Fruit fly (Drosophila melanogaster): ENCODE measurements around the gene Cog8.

Cog8 gene

dm6 chr2L:11528129-11528589 is 29.4 kb upstream of the Cog8 start, which contains the start of gene CG31705 (continued):
- TF ChIP-seq wor (GFP tag; IDR thresholded peaks at IDR 0.05), result no peak
- TF ChIP-seq CG14667 (GFP tag; IDR thresholded peaks at IDR 0.05), result peak; percentile 22; the same call in 1 of the 2 replicates
- TF ChIP-seq unpg (GFP tag; optimal IDR thresholded peaks at IDR 0.05), result peak; percentile 52
- peak; percentile 65 for TF ChIP-seq Rfx (GFP tag; IDR thresholded peaks at IDR 0.05)
- TF ChIP-seq fd102C (GFP tag; optimal IDR thresholded peaks at IDR 0.05), result no peak
- peak; percentile 60 for TF ChIP-seq Sox100B (GFP tag; optimal IDR thresholded peaks at IDR 0.05)
- no peak for TF ChIP-seq CG17829 (tag; optimal IDR thresholded peaks at IDR 0.05)
- no peak for TF ChIP-seq CG2875 (GFP tag; optimal IDR thresholded peaks at IDR 0.05)
- no peak for TF ChIP-seq CG11093 (GFP tag; IDR thresholded peaks at IDR 0.05)
- no peak for TF ChIP-seq stc (GFP tag; IDR thresholded peaks at IDR 0.05)
- peak; percentile 55 for TF ChIP-seq BtbVII (GFP tag; optimal IDR thresholded peaks at IDR 0.05)
- no peak for TF ChIP-seq sim (GFP tag; IDR thresholded peaks at IDR 0.05)
- peak; percentile 48; the same call in 1 of the 2 replicates for TF ChIP-seq Ada2b (GFP tag; IDR thresholded peaks at IDR 0.05)
- TF ChIP-seq Lpt (GFP tag; optimal IDR thresholded peaks at IDR 0.05), result no peak
- no peak for TF ChIP-seq NfI (GFP tag; optimal IDR thresholded peaks at IDR 0.05)
- TF ChIP-seq insv (GFP tag; optimal IDR thresholded peaks at IDR 0.05), result no peak
- TF ChIP-seq nerfin-2 (GFP tag; IDR thresholded peaks at IDR 0.05; ENCODE audit: partially characterized antibody), result no peak
- no peak for TF ChIP-seq Six4 (GFP tag; optimal IDR thresholded peaks at IDR 0.05)
- no peak for TF ChIP-seq otp (GFP tag; IDR thresholded peaks at IDR 0.05)
- TF ChIP-seq Camta (GFP tag; optimal IDR thresholded peaks at IDR 0.05), result no peak
- peak; percentile 70 for TF ChIP-seq CG10147 (GFP tag; optimal IDR thresholded peaks at IDR 0.05)
- TF ChIP-seq Sry-β (GFP tag; optimal IDR thresholded peaks at IDR 0.05), result no peak
- no peak for TF ChIP-seq ERR (GFP tag; optimal IDR thresholded peaks at IDR 0.05)
- no peak for TF ChIP-seq CG6765 (GFP tag; optimal IDR thresholded peaks at IDR 0.05)
- TF ChIP-seq CkIIα-i1 (GFP tag; IDR thresholded peaks at IDR 0.05), result no peak
- no peak for TF ChIP-seq E2f2 (GFP tag; IDR thresholded peaks at IDR 0.05)
- TF ChIP-seq CG12236 (GFP tag; optimal IDR thresholded peaks at IDR 0.05), result no peak
- TF ChIP-seq CG3995 (GFP tag; optimal IDR thresholded peaks at IDR 0.05), result no peak
- TF ChIP-seq CG6689 (GFP tag; IDR thresholded peaks at IDR 0.05), result no peak
- no peak for TF ChIP-seq CG9215 (GFP tag; IDR thresholded peaks at IDR 0.05)
- no peak for TF ChIP-seq dmrt11E (tag; optimal IDR thresholded peaks at IDR 0.05)
- TF ChIP-seq CG14014 (GFP tag; IDR thresholded peaks at IDR 0.05), result peak; percentile 37; the same call in 1 of the 2 replicates
- no peak for TF ChIP-seq vnd (GFP tag; IDR thresholded peaks at IDR 0.05; ENCODE audit: partially characterized antibody)
- TF ChIP-seq CG7928 (GFP tag; optimal IDR thresholded peaks at IDR 0.05), result no peak
- no peak for TF ChIP-seq CG6254 (GFP tag; optimal IDR thresholded peaks at IDR 0.05)
- no peak for TF ChIP-seq sd (tag; optimal IDR thresholded peaks at IDR 0.05)
- peak; percentile 12 for TF ChIP-seq CG12155 (GFP tag; optimal IDR thresholded peaks at IDR 0.05)
- no peak for TF ChIP-seq CG7786 (GFP tag; optimal IDR thresholded peaks at IDR 0.05)
- no peak for TF ChIP-seq Doc2 (GFP tag; IDR thresholded peaks at IDR 0.05)
- TF ChIP-seq CG15073 (GFP tag; optimal IDR thresholded peaks at IDR 0.05), result no peak
- TF ChIP-seq Hey (tag; optimal IDR thresholded peaks at IDR 0.05), result no peak
- peak; percentile 90 for TF ChIP-seq Med (GFP tag)
- no peak for TF ChIP-seq slp2 (GFP tag; optimal IDR thresholded peaks at IDR 0.05)
- no peak for TF ChIP-seq trh (GFP tag; optimal IDR thresholded peaks at IDR 0.05)
- no peak for TF ChIP-seq Atf6 (GFP tag; IDR thresholded peaks at IDR 0.05)
- TF ChIP-seq CG8944 (GFP tag; optimal IDR thresholded peaks at IDR 0.05), result no peak
- no peak for TF ChIP-seq CG10565 (GFP tag; optimal IDR thresholded peaks at IDR 0.05)
- TF ChIP-seq lab (GFP tag; optimal IDR thresholded peaks at IDR 0.05), result peak; percentile 48
- no peak for TF ChIP-seq CG4360 (GFP tag; IDR thresholded peaks at IDR 0.05)
- TF ChIP-seq CG1603 (tag; optimal IDR thresholded peaks at IDR 0.05), result no peak
- no peak for TF ChIP-seq yki (optimal IDR thresholded peaks at IDR 0.05)
- TF ChIP-seq shn (GFP tag; optimal IDR thresholded peaks at IDR 0.05), result no peak
- no peak for TF ChIP-seq Poxn (GFP tag; IDR thresholded peaks at IDR 0.05)
